Worm (Caenorhabditis elegans): ENCODE measurements around the gene C47D12.5.

Gene C47D12.5

ce11 chrII:11635745-11636161 lies 49.3 kb downstream of the C47D12.5 start:
- TF ChIP-seq ceh-9 (tag; optimal IDR thresholded peaks at IDR 0.05) (no peak), ceh-24 (tag; optimal IDR thresholded peaks at IDR 0.05) (no peak), ztf-16 (tag; optimal IDR thresholded peaks at IDR 0.05) (no peak), ama-1 (optimal IDR thresholded peaks at IDR 0.05) (peak; percentile 81), nfya-1 (tag; optimal IDR thresholded peaks at IDR 0.05) (peak; percentile 89), ceh-18 (tag; optimal IDR thresholded peaks at IDR 0.05) (peak; percentile 29), Y22D7AL.16 (tag; optimal IDR thresholded peaks at IDR 0.05) (peak; percentile 36), ceh-31 (tag; optimal IDR thresholded peaks at IDR 0.05) (peak; percentile 74), K02D7.2 (tag; optimal IDR thresholded peaks at IDR 0.05) (no peak), ceh-6 (GFP tag; optimal IDR thresholded peaks at IDR 0.05) (peak; percentile 5), ref-2 (tag; optimal IDR thresholded peaks at IDR 0.05) (peak; percentile 90), unc-42 (tag; optimal IDR thresholded peaks at IDR 0.05) (peak; percentile 45), tbx-7 (tag; optimal IDR thresholded peaks at IDR 0.05) (peak; percentile 33), F13H6.1 (tag; optimal IDR thresholded peaks at IDR 0.05) (peak; percentile 65), pat-9 (tag; optimal IDR thresholded peaks at IDR 0.05) (peak; percentile 33), ceh-48 (tag; optimal IDR thresholded peaks at IDR 0.05) (peak; percentile 44), ceh-2 (tag; optimal IDR thresholded peaks at IDR 0.05) (peak; percentile 31), dve-1 (tag; optimal IDR thresholded peaks at IDR 0.05) (peak; percentile 54), elt-2 (tag; optimal IDR thresholded peaks at IDR 0.05) (no peak), sdc-2 (tag; optimal IDR thresholded peaks at IDR 0.05) (peak; percentile 39), unc-55 (GFP tag; optimal IDR thresholded peaks at IDR 0.05) (peak; percentile 87), hlh-30 (tag; optimal IDR thresholded peaks at IDR 0.05; ENCODE audit: insufficient read depth) (peak; percentile 67), C08G9.2 (tag; optimal IDR thresholded peaks at IDR 0.05) (peak; percentile 6), rnt-1 (tag; optimal IDR thresholded peaks at IDR 0.05) (peak; percentile 52), ahr-1 (tag; optimal IDR thresholded peaks at IDR 0.05) (no peak), madf-2 (tag; optimal IDR thresholded peaks at IDR 0.05) (peak; percentile 84), pros-1 (tag; optimal IDR thresholded peaks at IDR 0.05) (peak; percentile 87), sox-2 (GFP tag; IDR thresholded peaks at IDR 0.05) (peak; percentile 79), pax-1 (tag; optimal IDR thresholded peaks at IDR 0.05) (peak; percentile 80), K09A11.1 (tag; optimal IDR thresholded peaks at IDR 0.05; ENCODE audit: insufficient read depth) (peak; percentile 55), ceh-45 (GFP tag; IDR thresholded peaks at IDR 0.05) (no peak), tbx-2 (tag; optimal IDR thresholded peaks at IDR 0.05) (peak; percentile 56), hlh-8 (tag; optimal IDR thresholded peaks at IDR 0.05) (peak; percentile 35)

ce11 chrII:11634681-11635527 lies 50.2 kb downstream of the C47D12.5 start:
- peak; percentile 92 for TF ChIP-seq ceh-48 (tag; optimal IDR thresholded peaks at IDR 0.05)
- TF ChIP-seq ahr-1 (tag; optimal IDR thresholded peaks at IDR 0.05) = no peak
- TF ChIP-seq nhr-11 (tag; optimal IDR thresholded peaks at IDR 0.05) = no peak
- TF ChIP-seq syd-9 (tag; optimal IDR thresholded peaks at IDR 0.05) = peak; percentile 66
- TF ChIP-seq hlh-15 (tag; optimal IDR thresholded peaks at IDR 0.05) = no peak
- peak; percentile 97 for TF ChIP-seq madf-2 (tag; optimal IDR thresholded peaks at IDR 0.05)
- peak; percentile 89 for TF ChIP-seq pros-1 (tag; optimal IDR thresholded peaks at IDR 0.05)
- peak; percentile 94 for TF ChIP-seq nfya-1 (tag; optimal IDR thresholded peaks at IDR 0.05)
- TF ChIP-seq pax-1 (tag; optimal IDR thresholded peaks at IDR 0.05) = no peak
- TF ChIP-seq pha-4 (tag; optimal IDR thresholded peaks at IDR 0.05) = no peak
- peak; percentile 97 for TF ChIP-seq tbx-2 (tag; optimal IDR thresholded peaks at IDR 0.05)
- TF ChIP-seq ceh-19 (GFP tag; optimal IDR thresholded peaks at IDR 0.05) = peak; percentile 57
- 0 out of 2 replicates have a peak, but pooled peaks have one; percentile 42 for TF ChIP-seq ceh-45 (GFP tag; IDR thresholded peaks at IDR 0.05)
- TF ChIP-seq fax-1 (tag; optimal IDR thresholded peaks at IDR 0.05) = peak; percentile 59
- peak; percentile 33 for TF ChIP-seq tbx-7 (tag; optimal IDR thresholded peaks at IDR 0.05)
- TF ChIP-seq che-1 (tag; optimal IDR thresholded peaks at IDR 0.05) = no peak
- TF ChIP-seq ceh-30 (tag; optimal IDR thresholded peaks at IDR 0.05) = no peak
- TF ChIP-seq npax-4 (tag; optimal IDR thresholded peaks at IDR 0.05) = no peak
- peak; percentile 56 for TF ChIP-seq lim-6 (tag; optimal IDR thresholded peaks at IDR 0.05)
- peak; percentile 43 for TF ChIP-seq ttx-3 (tag; optimal IDR thresholded peaks at IDR 0.05)
- TF ChIP-seq odd-2 (tag; optimal IDR thresholded peaks at IDR 0.05) = no peak
- peak; percentile 6 for TF ChIP-seq elt-4 (tag; optimal IDR thresholded peaks at IDR 0.05)
- no peak for TF ChIP-seq K02D7.2 (tag; optimal IDR thresholded peaks at IDR 0.05)
- TF ChIP-seq K09A11.1 (tag; optimal IDR thresholded peaks at IDR 0.05; ENCODE audit: insufficient read depth) = peak; percentile 40
- TF ChIP-seq zip-5 (tag; optimal IDR thresholded peaks at IDR 0.05) = peak; percentile 18
- TF ChIP-seq ceh-14 (tag; optimal IDR thresholded peaks at IDR 0.05) = peak; percentile 67
- no peak for TF ChIP-seq pag-3 (tag; optimal IDR thresholded peaks at IDR 0.05; ENCODE audit: borderline replicate concordance)
- peak; percentile 53 for TF ChIP-seq T23F11.4 (GFP tag; optimal IDR thresholded peaks at IDR 0.05)

Data from whole organism, late embryonic.